Fruit fly (Drosophila melanogaster): ENCODE measurements around the gene CG11980.

Gene CG11980

dm6 chr3R:9007258-9007657 lies 3.4 kb downstream of the CG11980 start:
- TF ChIP-seq noc (tag; optimal IDR thresholded peaks at IDR 0.05), result no peak

- no peak for TF ChIP-seq noc (tag; optimal IDR thresholded peaks at IDR 0.05)
Measured at dm6 chr3R:9008202-9008601, 4.4 kb downstream of the CG11980 start, which contains the start of gene CG11983. CG11983 (plus strand) TSS chr3R:9008321.

- no peak for TF ChIP-seq noc (tag; optimal IDR thresholded peaks at IDR 0.05)
Measured at dm6 chr3R:9010695-9011094, 6.9 kb downstream of the CG11980 start.

dm6 chr3R:9011708-9012107 lies 7.9 kb downstream of the CG11980 start:
- no peak for TF ChIP-seq noc (tag; optimal IDR thresholded peaks at IDR 0.05)

dm6 chr3R:9013765-9014380 lies 10.1 kb downstream of the CG11980 start:
- peak; percentile 75 for TF ChIP-seq noc (tag; optimal IDR thresholded peaks at IDR 0.05)

- no peak for TF ChIP-seq noc (tag; optimal IDR thresholded peaks at IDR 0.05)
Measured at dm6 chr3R:9014859-9015466, 11.1 kb downstream of the CG11980 start, which contains the start of the genes Kcmf1, Sf3b5 and CG11986. Kcmf1 (minus strand) TSS chr3R:9014909. Sf3b5 (minus strand) TSS chr3R:9015341. CG11986 (plus strand) TSS chr3R:9015446.

dm6 chr3R:9016869-9017268 lies 13.1 kb downstream of the CG11980 start:
- no peak for TF ChIP-seq noc (tag; optimal IDR thresholded peaks at IDR 0.05)

dm6 chr3R:9019689-9020138 lies 15.9 kb downstream of the CG11980 start, which contains the start of gene tgo:
tgo (minus strand) TSS chr3R:9020022.
- peak; percentile 41 for TF ChIP-seq noc (tag; optimal IDR thresholded peaks at IDR 0.05)

- no peak for TF ChIP-seq noc (tag; optimal IDR thresholded peaks at IDR 0.05)
Measured at dm6 chr3R:9023934-9024333, 20.1 kb downstream of the CG11980 start.

dm6 chr3R:9024835-9025510 lies 21.2 kb downstream of the CG11980 start:
- no peak for TF ChIP-seq noc (tag; optimal IDR thresholded peaks at IDR 0.05)

dm6 chr3R:9027082-9027481 lies 23.3 kb downstream of the CG11980 start:
- no peak for TF ChIP-seq noc (tag; optimal IDR thresholded peaks at IDR 0.05)

dm6 chr3R:9028690-9029089 lies 24.9 kb downstream of the CG11980 start:
- TF ChIP-seq noc (tag; optimal IDR thresholded peaks at IDR 0.05), result no peak

- no peak for TF ChIP-seq noc (tag; optimal IDR thresholded peaks at IDR 0.05)
Measured at dm6 chr3R:9029411-9029810, 25.6 kb downstream of the CG11980 start.

dm6 chr3R:9030006-9030749 lies 26.4 kb downstream of the CG11980 start:
- no peak for TF ChIP-seq noc (tag; optimal IDR thresholded peaks at IDR 0.05)

dm6 chr3R:9030750-9031128 lies 26.9 kb downstream of the CG11980 start:
- no peak for TF ChIP-seq noc (tag; optimal IDR thresholded peaks at IDR 0.05)

- TF ChIP-seq noc (tag; optimal IDR thresholded peaks at IDR 0.05), result peak; percentile 85
Measured at dm6 chr3R:9031797-9032418, 28.1 kb downstream of the CG11980 start.

Measured in whole organism, larva.